Worm (Caenorhabditis elegans) whole organism, L1 larva: ENCODE results near the gene glr-6.

Experiments
- F16B12.6 ChIP-seq: fragments of 150-350 bp; optimal IDR thresholded peaks from 2 replicates; lab custom pipeline; 2014; ENCODE audit warnings: missing biosample characterization, missing genetic modification characterization
- Y116A8C.19 ChIP-seq: sonication (generic microtip); optimal IDR thresholded peaks from 2 replicates; lab custom pipeline; 2016; ENCODE audit warnings: missing compliant biosample characterization, missing genetic modification characterization, borderline replicate concordance
- egl-13 ChIP-seq: sonication (generic microtip); optimal IDR thresholded peaks from 2 replicates; lab custom pipeline; 2016; ENCODE audit warnings: missing genotype, missing genetic modification reagents, missing genetic modification characterization, missing compliant biosample characterization
- nhr-11 ChIP-seq: fragments of 150-350 bp; optimal IDR thresholded peaks from 2 replicates; lab custom pipeline; 2014; ENCODE audit warnings: missing biosample characterization, missing genetic modification characterization
- nhr-76 ChIP-seq: sonication (generic microtip); optimal IDR thresholded peaks from 2 replicates; lab custom pipeline; 2017; ENCODE audit warnings: missing biosample characterization, missing genetic modification characterization
- tlp-1 ChIP-seq: fragments of 150-350 bp; optimal IDR thresholded peaks from 2 replicates; lab custom pipeline; 2014; ENCODE audit warnings: missing biosample characterization, missing genetic modification characterization

glr-6 gene

ce11 chrX:6788965-6789573 lies 51.5 kb downstream of the glr-6 start, which contains the start of gene sgca-1 (continued):
- TF ChIP-seq nhr-76 (tag; lab: Kevin White, UChicago), result no peak
- no peak for TF ChIP-seq nhr-11
- TF ChIP-seq F16B12.6 (tag; lab: Kevin White, UChicago), result no peak
- TF ChIP-seq egl-13 (tag; lab: Kevin White, UChicago), result no peak
- no peak for TF ChIP-seq tlp-1 (tag; lab: Kevin White, UChicago)
- no peak for TF ChIP-seq Y116A8C.19 (tag; lab: Kevin White, UChicago)
